Fruit fly (Drosophila melanogaster) whole organism, embryonic: ENCODE results near the gene CG9270.

Experiments
- Awh ChIP-seq: fragments of 200-800 bp; sonication (Bioruptor generic); IDR thresholded peaks from 2 replicates; pipeline ENCODE4, ENCODE4 v1.3.6; 2022; ENCODE audit warnings: missing biosample characterization, missing genetic modification characterization
- B-H1 ChIP-seq: fragments of 200-800 bp; sonication (Bioruptor generic); IDR thresholded peaks from 3 replicates; pipeline ENCODE4 v1.3.6; 2022; ENCODE audit warnings: missing biosample characterization, missing genetic modification characterization
- BEAF-32 ChIP-seq: fragments of 200-800 bp; sonication (Bioruptor generic); optimal IDR thresholded peaks from 3 replicates; lab custom pipeline; 2017; ENCODE audit warnings: missing biosample characterization, missing genetic modification characterization, mild to moderate bottlenecking, moderate library complexity, missing genetic modification reagents
- Bgb ChIP-seq: fragments of 200-800 bp; sonication (Bioruptor generic); IDR thresholded peaks from 2 replicates; pipeline ENCODE4 v1.3.6; 2022; ENCODE audit warnings: missing biosample characterization, missing genetic modification characterization; ENCODE audit not compliant: partially characterized antibody
- CG10462 ChIP-seq: fragments of 200-800 bp; sonication (Bioruptor generic); optimal IDR thresholded peaks from 2 replicates; lab custom pipeline; 2016; ENCODE audit warnings: missing biosample characterization, missing genetic modification characterization
- CG10543 ChIP-seq: fragments of 200-800 bp; sonication (Bioruptor generic); optimal IDR thresholded peaks from 3 replicates; lab custom pipeline; 2017; ENCODE audit warnings: missing biosample characterization, mild to moderate bottlenecking, missing genetic modification characterization, moderate library complexity
- CG10959 ChIP-seq: fragments of 200-800 bp; sonication (Bioruptor generic); IDR thresholded peaks from 2 replicates; pipeline ENCODE4 v1.3.6; 2022; ENCODE audit warnings: missing biosample characterization, missing genetic modification characterization
- CG12155 ChIP-seq: fragments of 200-800 bp; sonication (Bioruptor generic); optimal IDR thresholded peaks from 3 replicates; lab custom pipeline; 2016; ENCODE audit warnings: missing biosample characterization, missing genetic modification characterization
- CG14050 ChIP-seq: fragments of 200-800 bp; sonication (Bioruptor generic); IDR thresholded peaks from 3 replicates; pipeline ENCODE4 v1.3.6; 2022; ENCODE audit warnings: missing biosample characterization, missing genetic modification characterization
- CG14710 ChIP-seq: fragments of 200-800 bp; sonication (Bioruptor generic); optimal IDR thresholded peaks from 3 replicates; lab custom pipeline; 2019; ENCODE audit warnings: missing biosample characterization, mild to moderate bottlenecking, missing genetic modification characterization, moderate library complexity
- CG15269 ChIP-seq: fragments of 200-800 bp; sonication (Bioruptor generic); optimal IDR thresholded peaks from 2 replicates; lab custom pipeline; 2018; ENCODE audit warnings: missing biosample characterization, mild to moderate bottlenecking, missing genetic modification characterization, moderate library complexity
- CG1602 ChIP-seq: fragments of 200-800 bp; sonication (Bioruptor generic); optimal IDR thresholded peaks from 3 replicates; lab custom pipeline; 2016; ENCODE audit warnings: missing biosample characterization, missing genetic modification characterization
- CG17186 ChIP-seq: fragments of 200-800 bp; sonication (Bioruptor generic); optimal IDR thresholded peaks from 3 replicates; lab custom pipeline; 2017; ENCODE audit warnings: missing biosample characterization, missing genetic modification reagents, missing genetic modification characterization
- CG18011 ChIP-seq: fragments of 200-800 bp; sonication (Bioruptor generic); optimal IDR thresholded peaks from 2 replicates; lab custom pipeline; 2017; ENCODE audit warnings: missing biosample characterization, missing genetic modification characterization, mild to moderate bottlenecking, moderate library complexity, missing genotype
- CG18619 ChIP-seq: fragments of 200-800 bp; sonication (Bioruptor generic); optimal IDR thresholded peaks from 3 replicates; lab custom pipeline; 2017; ENCODE audit warnings: missing biosample characterization, mild to moderate bottlenecking, missing genetic modification characterization
- CG33557 ChIP-seq: fragments of 200-800 bp; sonication (Bioruptor generic); optimal IDR thresholded peaks from 2 replicates; lab custom pipeline; 2019; ENCODE audit warnings: missing biosample characterization, mild to moderate bottlenecking, missing genetic modification characterization, moderate library complexity
- CG5245 ChIP-seq: fragments of 200-800 bp; sonication (Bioruptor generic); optimal IDR thresholded peaks from 3 replicates; lab custom pipeline; 2016; ENCODE audit warnings: missing biosample characterization, missing genetic modification characterization
- CG7372 ChIP-seq: fragments of 200-800 bp; sonication (Bioruptor generic); IDR thresholded peaks from 2 replicates; pipeline ENCODE4 v1.3.6; 2022; ENCODE audit warnings: missing biosample characterization, missing genetic modification characterization
- CG7928 ChIP-seq: fragments of 200-800 bp; sonication (Bioruptor generic); optimal IDR thresholded peaks from 2 replicates; lab custom pipeline; 2017; ENCODE audit warnings: missing biosample characterization, mild to moderate bottlenecking, missing genetic modification characterization
- CG9609 ChIP-seq: fragments of 200-800 bp; sonication (Bioruptor generic); optimal IDR thresholded peaks from 3 replicates; lab custom pipeline; 2016; ENCODE audit warnings: missing biosample characterization, missing genetic modification characterization
- CG9727 ChIP-seq: fragments of 200-800 bp; sonication (Bioruptor generic); optimal IDR thresholded peaks from 3 replicates; lab custom pipeline; 2017; ENCODE audit warnings: missing biosample characterization, mild to moderate bottlenecking, missing genetic modification characterization
- Ets97D ChIP-seq: fragments of 200-800 bp; sonication (Bioruptor generic); optimal IDR thresholded peaks from 3 replicates; lab custom pipeline; 2016; ENCODE audit warnings: missing biosample characterization, missing genetic modification characterization
- Hey ChIP-seq: fragments of 200-800 bp; sonication (Bioruptor generic); optimal IDR thresholded peaks from 3 replicates; lab custom pipeline; 2018; ENCODE audit warnings: missing biosample characterization, mild to moderate bottlenecking, missing genetic modification characterization
- Hmx ChIP-seq: fragments of 200-800 bp; sonication (Bioruptor generic); optimal IDR thresholded peaks from 2 replicates; lab custom pipeline; 2016; ENCODE audit warnings: missing biosample characterization, missing genetic modification characterization
- MESR4 ChIP-seq: fragments of 200-800 bp; sonication (Bioruptor generic); optimal IDR thresholded peaks from 2 replicates; lab custom pipeline; 2018; ENCODE audit warnings: missing biosample characterization, mild to moderate bottlenecking, missing genetic modification characterization, moderate library complexity
- Mad ChIP-seq: fragments of 200-800 bp; sonication (Bioruptor generic); optimal IDR thresholded peaks from 2 replicates; lab custom pipeline; 2016; ENCODE audit warnings: missing biosample characterization, missing genetic modification characterization
- NC2α ChIP-seq: fragments of 200-800 bp; sonication (Bioruptor generic); optimal IDR thresholded peaks from 2 replicates; lab custom pipeline; 2016; ENCODE audit warnings: missing biosample characterization, missing genetic modification characterization
- NK7.1 ChIP-seq: fragments of 200-800 bp; sonication (Bioruptor generic); optimal IDR thresholded peaks from 3 replicates; lab custom pipeline; 2016; ENCODE audit warnings: missing biosample characterization, missing genetic modification characterization
- Nf-YA ChIP-seq: fragments of 200-800 bp; sonication (Bioruptor generic); IDR thresholded peaks from 2 replicates; pipeline ENCODE4 v1.3.6; 2022; ENCODE audit warnings: missing biosample characterization, missing genetic modification characterization
- Six4 ChIP-seq: fragments of 200-800 bp; sonication (Bioruptor generic); optimal IDR thresholded peaks from 2 replicates; lab custom pipeline; 2016; ENCODE audit warnings: missing biosample characterization, missing genetic modification characterization
- Sox100B ChIP-seq: fragments of 200-800 bp; sonication (Bioruptor generic); optimal IDR thresholded peaks from 3 replicates; lab custom pipeline; 2018; ENCODE audit warnings: missing biosample characterization, mild to moderate bottlenecking, missing genetic modification characterization
- ab ChIP-seq: fragments of 200-800 bp; sonication (Bioruptor generic); optimal IDR thresholded peaks from 2 replicates; lab custom pipeline; 2016; ENCODE audit warnings: missing biosample characterization, missing genetic modification characterization
- al ChIP-seq: fragments of 200-800 bp; sonication (Bioruptor generic); IDR thresholded peaks from 2 replicates; pipeline ENCODE4 v1.3.6; 2022; ENCODE audit warnings: missing biosample characterization, missing genetic modification characterization
- bowl ChIP-seq: fragments of 200-800 bp; sonication (Bioruptor generic); IDR thresholded peaks from 2 replicates; pipeline ENCODE4 v1.3.6; 2022; ENCODE audit warnings: missing biosample characterization, missing genetic modification characterization
- btn ChIP-seq: fragments of 200-800 bp; sonication (Bioruptor generic); optimal IDR thresholded peaks from 2 replicates; lab custom pipeline; 2016; ENCODE audit warnings: missing biosample characterization, missing genetic modification characterization
- disco-r ChIP-seq: fragments of 200-800 bp; sonication (Bioruptor generic); optimal IDR thresholded peaks from 2 replicates; lab custom pipeline; 2016; ENCODE audit warnings: missing biosample characterization, missing genetic modification characterization
- dmrt11E ChIP-seq: fragments of 200-800 bp; sonication (Bioruptor generic); optimal IDR thresholded peaks from 3 replicates; lab custom pipeline; 2018; ENCODE audit warnings: missing biosample characterization, mild to moderate bottlenecking, missing genetic modification characterization, moderate library complexity
- dpn ChIP-seq, 2 experiments: fragments of 200-800 bp; sonication (Bioruptor generic); optimal IDR thresholded peaks; 3 replicates each; lab custom pipeline; 2016; ENCODE audit warnings: missing biosample characterization in 2 of 2, missing genetic modification characterization in 2 of 2
- ems ChIP-seq: fragments of 200-800 bp; sonication (Bioruptor generic); optimal IDR thresholded peaks from 3 replicates; lab custom pipeline; 2016; ENCODE audit warnings: missing biosample characterization, missing genetic modification characterization
- lbe ChIP-seq: fragments of 200-800 bp; sonication (Bioruptor generic); optimal IDR thresholded peaks from 2 replicates; lab custom pipeline; 2016; ENCODE audit warnings: missing biosample characterization, mild to moderate bottlenecking, missing genetic modification characterization
- mam ChIP-seq: fragments of 200-800 bp; sonication (Bioruptor generic); optimal IDR thresholded peaks from 3 replicates; lab custom pipeline; 2016; ENCODE audit warnings: missing biosample characterization, missing genetic modification characterization
- nerfin-2 ChIP-seq: fragments of 200-800 bp; sonication (Bioruptor generic); IDR thresholded peaks from 2 replicates; pipeline ENCODE4 v1.3.6; 2022; ENCODE audit warnings: missing biosample characterization, missing genetic modification characterization; ENCODE audit not compliant: partially characterized antibody
- org-1 ChIP-seq: fragments of 200-800 bp; sonication (Bioruptor generic); optimal IDR thresholded peaks from 2 replicates; lab custom pipeline; 2017; ENCODE audit warnings: missing biosample characterization, missing genetic modification characterization
- pb ChIP-seq: fragments of 200-800 bp; sonication (Bioruptor generic); optimal IDR thresholded peaks from 3 replicates; lab custom pipeline; 2016; ENCODE audit warnings: missing biosample characterization, missing genetic modification characterization
- prd ChIP-seq, 3 experiments: fragments of >200 bp in 2 of 3; fragments of 200-800 bp in 1 of 3; sonication (Bioruptor generic) in 1 of 3; optimal IDR thresholded peaks in 2 of 3; IDR thresholded peaks in 1 of 3; 2 replicates in 2 of 3; 3 replicates in 1 of 3; pipeline versions ENCODE4 v1.3.6 to Lab custom; 2017 to 2022; ENCODE audit warnings: missing biosample characterization in 1 of 3, missing genetic modification characterization in 1 of 3
- stwl ChIP-seq: fragments of 200-800 bp; sonication (Bioruptor generic); optimal IDR thresholded peaks from 3 replicates; lab custom pipeline; 2018; ENCODE audit warnings: missing biosample characterization, mild to moderate bottlenecking, missing genetic modification characterization, moderate library complexity
- toy ChIP-seq: fragments of 200-800 bp; sonication (Bioruptor generic); IDR thresholded peaks from 2 replicates; pipeline ENCODE4 v1.3.6; 2022; ENCODE audit warnings: missing biosample characterization, missing genetic modification characterization
- unpg ChIP-seq: fragments of 200-800 bp; sonication (Bioruptor generic); optimal IDR thresholded peaks from 3 replicates; lab custom pipeline; 2018; ENCODE audit warnings: missing biosample characterization, mild to moderate bottlenecking, missing genetic modification characterization, moderate library complexity
- yki ChIP-seq: fragments of >200 bp; optimal IDR thresholded peaks from 3 replicates; lab custom pipeline; 2018
- z ChIP-seq: fragments of 200-800 bp; sonication (Bioruptor generic); IDR thresholded peaks from 3 replicates; pipeline ENCODE4 v1.3.6; 2022; ENCODE audit warnings: missing biosample characterization, missing genetic modification characterization

The CG9270 gene

DNA sequence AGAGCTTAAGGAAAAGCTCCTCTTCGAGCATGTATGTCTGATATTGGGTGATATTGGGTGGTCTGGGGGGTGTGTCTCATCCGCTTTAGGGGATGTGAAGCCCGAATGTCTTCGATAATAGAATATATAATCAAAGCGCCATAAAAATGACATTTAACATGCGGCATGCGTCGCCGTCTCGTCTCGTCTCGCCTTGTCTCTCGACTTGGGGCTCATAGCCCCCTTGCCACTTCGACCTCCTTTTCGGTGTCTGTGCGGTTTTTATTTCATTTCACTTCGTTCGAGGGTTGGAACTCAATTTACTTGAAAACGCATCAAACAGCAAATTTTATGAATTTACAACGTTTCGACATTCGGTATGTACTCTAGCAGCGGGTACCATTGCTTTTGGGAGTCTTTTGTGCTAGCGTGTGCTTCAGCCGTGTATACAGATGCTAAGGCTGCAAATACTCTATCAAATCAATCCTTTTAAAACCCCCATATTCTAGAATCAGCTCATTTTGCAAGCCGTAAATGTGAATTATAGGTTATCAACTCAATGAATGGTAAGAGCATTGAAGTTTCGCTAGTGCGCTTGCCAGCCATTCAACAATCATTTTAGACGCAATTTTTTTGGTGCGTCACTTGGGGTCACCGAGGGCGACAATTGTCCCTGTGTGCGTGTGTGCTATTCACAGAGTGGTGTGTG, 16.7 kb upstream of the CG9270 start (continued):
- TF ChIP-seq Ets97D, result no peak
- TF ChIP-seq CG33557 (GFP tag; lab: Kevin White, UChicago), result no peak
- TF ChIP-seq CG1602 (GFP tag; lab: Kevin White, UChicago), result peak; percentile 44
- TF ChIP-seq disco-r (GFP tag; lab: Kevin White, UChicago), result no peak
- TF ChIP-seq CG9727, result peak; percentile 11
- no peak for TF ChIP-seq Nf-YA (GFP tag; lab: Robert Waterston, UW)
- no peak for TF ChIP-seq dmrt11E
- TF ChIP-seq z (GFP tag; lab: Robert Waterston, UW), result no peak
- TF ChIP-seq CG14050 (GFP tag; lab: Robert Waterston, UW), result peak; percentile 47; the same call in 2 of the 3 replicates
- TF ChIP-seq NC2α, result peak; percentile 15
- TF ChIP-seq CG9609, result peak; percentile 34
- TF ChIP-seq stwl (tag; lab: Kevin White, UChicago), result no peak
- peak; percentile 23 for TF ChIP-seq org-1 (GFP tag; lab: Kevin White, UChicago)
- TF ChIP-seq CG14710, result no peak
- TF ChIP-seq CG10959 (GFP tag; lab: Robert Waterston, UW), result no peak
- TF ChIP-seq mam (GFP tag; lab: Kevin White, UChicago), result peak; percentile 51
- TF ChIP-seq CG5245 (GFP tag; lab: Kevin White, UChicago), result no peak
- TF ChIP-seq CG10543 (GFP tag; lab: Kevin White, UChicago), result no peak
- TF ChIP-seq CG18619 (GFP tag; lab: Kevin White, UChicago), result no peak
- TF ChIP-seq CG15269 (tag; lab: Kevin White, UChicago), result peak; percentile 62
- no peak for TF ChIP-seq Bgb
- peak; percentile 44 for TF ChIP-seq ems (GFP tag; lab: Kevin White, UChicago)
- no peak for TF ChIP-seq CG12155 (GFP tag; lab: Kevin White, UChicago)
- TF ChIP-seq prd (optimal IDR thresholded peaks at IDR 0.05; lab: Kevin White, UChicago), result no peak
- peak; percentile 53; the same call in 1 of the 3 replicates for TF ChIP-seq prd (GFP tag; IDR thresholded peaks at IDR 0.05; lab: Robert Waterston, UW)
- no peak for TF ChIP-seq pb (GFP tag; lab: Kevin White, UChicago)
- TF ChIP-seq dpn (GFP tag; optimal IDR thresholded peaks at IDR 0.05; lab: Kevin White, UChicago), result peak; percentile 35 to 47
- TF ChIP-seq nerfin-2 (GFP tag; lab: Robert Waterston, UW), result no peak
- TF ChIP-seq Mad (GFP tag; lab: Kevin White, UChicago), result peak; percentile 15
- TF ChIP-seq CG7928, result no peak
- no peak for TF ChIP-seq ab (GFP tag; lab: Kevin White, UChicago)
- TF ChIP-seq CG17186 (GFP tag; lab: Kevin White, UChicago), result no peak
- no peak for TF ChIP-seq lbe (GFP tag; lab: Kevin White, UChicago)
- TF ChIP-seq al (GFP tag; lab: Robert Waterston, UW), result peak; percentile 18; the same call in 1 of the 2 replicates
- no peak for TF ChIP-seq Hmx (GFP tag; lab: Kevin White, UChicago)
- TF ChIP-seq Sox100B (GFP tag; lab: Kevin White, UChicago), result peak; percentile 21
- peak; percentile 8 for TF ChIP-seq NK7.1 (GFP tag; lab: Kevin White, UChicago)
- TF ChIP-seq bowl (GFP tag; lab: Robert Waterston, UW), result no peak
- TF ChIP-seq CG10462, result no peak
- peak; percentile 24 for TF ChIP-seq btn
- TF ChIP-seq toy (GFP tag; lab: Robert Waterston, UW), result no peak
- no peak for TF ChIP-seq MESR4
- peak; percentile 27 for TF ChIP-seq Six4 (GFP tag; lab: Kevin White, UChicago)
- no peak for TF ChIP-seq Hey
- no peak for TF ChIP-seq BEAF-32 (GFP tag; lab: Kevin White, UChicago)
- no peak; the same call in 1 of the 2 replicates for TF ChIP-seq Awh
- peak; percentile 58 for TF ChIP-seq unpg
- 0 out of 2 replicates have a peak, but pooled peaks have one; percentile 23 for TF ChIP-seq CG7372 (GFP tag; lab: Robert Waterston, UW)
- TF ChIP-seq CG18011, result no peak
- TF ChIP-seq yki, result no peak
- no peak for TF ChIP-seq B-H1
